Worm (Caenorhabditis elegans): ENCODE measurements around the gene T28A8.5.
"Not testable (repeated sequence)": the region's sequence is repeated elsewhere in the genome, so short reads cannot be mapped to it uniquely, and the experiment has no call there.

The T28A8.5 gene

DNA sequence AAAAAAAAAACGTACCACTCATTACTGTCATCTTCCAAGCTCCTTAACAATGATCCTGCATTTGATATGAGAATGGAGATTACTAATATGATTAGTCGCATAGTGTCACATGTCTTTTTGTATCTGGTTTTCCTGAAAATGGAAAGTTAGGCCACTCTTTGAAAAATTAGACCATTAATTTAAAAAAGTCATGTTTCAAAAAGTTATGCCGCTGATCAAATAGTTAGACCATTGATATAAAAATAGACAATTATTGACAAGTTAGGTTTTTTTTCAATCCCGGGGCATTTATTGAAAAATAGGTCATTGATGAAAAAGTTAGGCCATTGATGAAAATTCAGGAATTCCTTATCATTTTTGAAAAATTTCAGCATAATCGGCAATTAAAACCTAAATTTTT lies 17.4 kb upstream of the T28A8.5 start, which contains the start of gene acc-4:
acc-4 (minus strand) TSS at position 101 of the 400 bp plus-strand sequence.
- TF ChIP-seq pes-1 (GFP tag; IDR thresholded peaks at IDR 0.05): no peak

DNA sequence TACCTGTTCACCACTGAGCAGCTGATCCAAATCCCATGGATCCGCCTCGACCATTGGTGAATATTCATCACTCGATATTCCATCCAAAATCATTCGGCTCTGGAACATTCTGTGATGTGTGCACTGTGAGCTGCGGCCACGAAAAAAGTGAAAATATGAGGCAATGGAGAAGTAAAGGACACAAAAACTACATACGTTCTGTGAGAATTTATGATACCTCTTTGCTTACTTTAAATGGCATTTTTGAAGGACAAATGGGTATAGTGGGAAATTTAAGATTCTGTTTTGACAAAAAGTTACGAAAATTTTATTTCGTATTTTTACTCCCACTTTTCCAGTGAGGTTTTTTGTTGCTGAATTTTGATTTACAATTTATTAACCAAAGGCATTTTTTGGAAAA lies 9.1 kb upstream of the T28A8.5 start, which contains the start of gene twk-40:
twk-40 (minus strand) TSS at position 101 of the 400 bp plus-strand sequence.
- TF ChIP-seq scrt-1 (GFP tag; IDR thresholded peaks at IDR 0.05) (no peak), ceh-36 (tag; optimal IDR thresholded peaks at IDR 0.05) (no peak), aly-1 (tag; optimal IDR thresholded peaks at IDR 0.05) (no peak), tbx-37 (GFP tag; conservative IDR thresholded peaks at IDR 0.05) (no peak), tbx-11 (GFP tag; IDR thresholded peaks at IDR 0.05) (no peak), F13C5.2 (tag; optimal IDR thresholded peaks at IDR 0.05) (no peak), flt-1 (GFP tag; IDR thresholded peaks at IDR 0.05) (no peak)

DNA sequence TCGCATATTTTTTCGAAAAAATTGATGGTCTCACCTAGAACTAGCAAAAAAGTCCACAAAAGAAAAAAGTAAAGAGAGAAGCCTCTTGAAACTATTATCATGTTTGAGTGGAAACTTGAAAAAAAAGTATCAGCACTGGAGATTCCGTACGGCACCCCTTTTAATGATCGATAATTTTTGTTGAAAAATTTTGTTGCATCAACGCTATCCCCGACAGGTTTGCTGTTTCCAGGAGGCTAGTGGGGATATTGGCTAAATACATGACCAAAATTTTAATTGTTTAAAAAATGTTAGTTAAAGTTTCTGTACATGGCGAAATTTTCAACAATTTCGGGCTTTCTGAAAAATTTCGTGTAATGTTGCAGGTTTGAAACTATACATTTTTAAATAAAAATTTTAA lies 5.9 kb upstream of the T28A8.5 start, which contains the start of gene T28A8.2:
T28A8.2 (minus strand) TSS at position 101 of the 400 bp plus-strand sequence.
- TF ChIP-seq flt-1 (GFP tag; IDR thresholded peaks at IDR 0.05) (no peak), scrt-1 (GFP tag; IDR thresholded peaks at IDR 0.05) (no peak), ets-7 (tag; optimal IDR thresholded peaks at IDR 0.05) (no peak), tbx-11 (GFP tag; IDR thresholded peaks at IDR 0.05) (no peak), B0310.2 (tag; optimal IDR thresholded peaks at IDR 0.05) (no peak), hmg-4 (GFP tag; optimal IDR thresholded peaks at IDR 0.05) (no peak), ceh-36 (tag; optimal IDR thresholded peaks at IDR 0.05) (no peak), hnd-1 (tag; optimal IDR thresholded peaks at IDR 0.05) (no peak), sea-1 (GFP tag; conservative IDR thresholded peaks at IDR 0.05) (no peak), ceh-13 (GFP tag; optimal IDR thresholded peaks at IDR 0.05) (no peak)

DNA sequence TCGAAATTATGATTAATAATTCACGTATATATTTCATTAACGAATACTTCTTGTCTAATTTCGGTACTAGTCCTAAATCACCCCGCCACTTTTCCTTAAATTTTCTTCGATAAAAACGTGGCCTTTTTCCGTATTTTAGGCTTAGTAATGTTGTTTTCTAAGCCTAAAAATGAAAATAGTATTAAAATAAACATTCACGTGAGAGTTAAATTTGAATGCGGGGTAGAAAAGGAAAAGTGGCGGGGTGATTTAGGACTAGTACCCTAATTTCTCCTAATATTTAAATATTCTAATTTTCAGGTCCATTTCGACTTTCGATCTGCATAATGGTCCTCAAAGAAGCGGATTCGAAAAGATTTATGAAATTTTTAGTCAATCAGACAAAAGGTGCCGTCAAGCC lies 2.5 kb upstream of the T28A8.5 start, which contains the start of gene T28A8.6:
T28A8.6 (plus strand) TSS at position 301 of the 400 bp plus-strand sequence.
- not testable (repeated sequence) for TF ChIP-seq hmg-4 (GFP tag; optimal IDR thresholded peaks at IDR 0.05); ets-7 (tag; optimal IDR thresholded peaks at IDR 0.05); ceh-13 (GFP tag; optimal IDR thresholded peaks at IDR 0.05)

DNA sequence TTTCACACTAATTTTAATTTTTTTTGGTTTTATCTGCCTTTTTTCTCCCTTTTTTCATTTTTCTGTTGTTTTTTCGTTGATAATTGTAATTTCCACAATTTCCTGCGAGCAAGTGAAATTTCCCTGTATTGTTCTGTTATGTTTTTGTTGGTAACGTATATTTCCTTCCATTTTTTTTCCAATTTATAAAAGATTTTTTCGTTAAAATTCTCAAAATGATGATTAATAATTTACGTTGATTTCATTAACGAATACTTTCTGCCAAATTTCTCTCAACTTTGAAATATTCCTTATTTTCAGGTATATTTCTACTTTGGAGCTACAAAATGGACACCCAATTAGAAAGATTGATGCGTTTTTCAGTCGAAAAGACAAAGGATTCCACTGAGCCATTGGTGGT lies 1.1 kb downstream of the T28A8.5 start, which contains the start of gene T28A8.8:
T28A8.8 (plus strand) TSS at position 301 of the 400 bp plus-strand sequence.
- TF ChIP-seq hnd-1 (tag; optimal IDR thresholded peaks at IDR 0.05) (no peak), pes-1 (GFP tag; IDR thresholded peaks at IDR 0.05) (no peak), ceh-13 (GFP tag; optimal IDR thresholded peaks at IDR 0.05) (no peak), ets-7 (tag; optimal IDR thresholded peaks at IDR 0.05) (no peak), tbx-11 (GFP tag; IDR thresholded peaks at IDR 0.05) (no peak), scrt-1 (GFP tag; IDR thresholded peaks at IDR 0.05) (no peak), tbx-37 (GFP tag; conservative IDR thresholded peaks at IDR 0.05) (no peak), tra-4 (tag; optimal IDR thresholded peaks at IDR 0.05) (no peak), sea-1 (GFP tag; conservative IDR thresholded peaks at IDR 0.05) (no peak), F13C5.2 (tag; optimal IDR thresholded peaks at IDR 0.05) (no peak)

DNA sequence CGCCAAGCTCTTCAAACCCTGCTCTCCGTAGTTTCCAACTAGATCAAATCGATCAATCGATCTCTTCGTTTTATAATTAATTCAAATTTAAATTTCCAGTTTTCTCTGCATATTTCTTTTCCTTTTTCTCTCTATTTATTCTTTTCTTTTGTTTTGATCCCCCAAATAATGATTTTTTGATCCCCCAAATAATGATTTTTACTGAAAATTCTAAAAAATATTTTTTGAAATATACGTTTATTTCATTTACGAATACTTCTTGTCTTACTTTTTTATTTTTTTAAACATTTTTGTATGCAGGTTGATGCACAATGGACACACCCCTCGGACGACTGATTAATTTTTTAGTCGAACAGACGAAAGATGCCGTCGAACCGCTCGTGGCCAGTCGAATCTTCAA lies 1.9 kb downstream of the T28A8.5 start, which contains the start of gene T28A8.4:
T28A8.4 (plus strand) TSS at position 301 of the 400 bp plus-strand sequence.
- TF ChIP-seq tbx-37 (GFP tag; conservative IDR thresholded peaks at IDR 0.05) (no peak), pes-1 (GFP tag; IDR thresholded peaks at IDR 0.05) (no peak), flt-1 (GFP tag; IDR thresholded peaks at IDR 0.05) (no peak), ama-1 (optimal IDR thresholded peaks at IDR 0.05) (no peak), tra-4 (tag; optimal IDR thresholded peaks at IDR 0.05) (no peak)

DNA sequence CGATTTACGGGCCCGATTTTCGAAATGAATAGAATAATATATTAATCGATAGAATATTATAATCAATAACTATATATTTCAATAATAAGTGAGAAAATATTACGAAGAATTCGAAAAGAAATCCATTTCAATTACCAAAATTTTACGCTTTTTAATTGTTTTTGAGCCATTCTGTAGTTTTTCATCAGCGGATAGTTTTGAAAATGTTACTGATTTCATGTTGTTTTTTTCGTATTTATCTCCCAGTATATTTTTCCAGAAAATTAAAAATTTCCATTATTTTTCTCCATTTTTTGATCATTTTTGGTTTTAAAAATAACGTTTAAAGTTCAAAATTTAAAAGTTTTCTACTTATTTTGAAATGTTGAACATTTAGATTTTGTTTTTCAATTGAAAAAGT lies 4.3 kb downstream of the T28A8.5 start, which contains the start of gene T28A8.3:
T28A8.3 (plus strand) TSS at position 301 of the 400 bp plus-strand sequence.
- no peak for TF ChIP-seq flt-1 (GFP tag; IDR thresholded peaks at IDR 0.05)

DNA sequence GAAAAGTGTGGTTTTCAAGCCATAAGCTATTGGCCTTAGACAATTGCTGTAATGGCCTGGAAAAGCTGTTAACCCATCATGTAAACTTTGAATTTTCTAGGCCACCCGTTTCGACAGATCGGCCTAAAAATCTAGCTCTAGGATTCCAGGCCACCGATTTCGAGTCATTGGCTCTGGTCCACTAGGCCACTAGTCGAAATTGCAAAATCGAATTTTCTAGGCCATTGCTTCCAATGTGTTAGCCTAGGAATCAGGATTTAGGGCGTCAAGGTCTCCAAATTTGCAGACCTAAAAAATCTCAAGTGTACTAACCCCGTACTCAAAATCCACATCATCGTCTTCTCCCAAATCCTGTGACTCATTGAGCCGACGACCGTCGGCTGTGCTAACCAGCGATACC lies 9.3 kb downstream of the T28A8.5 start:
- no peak for TF ChIP-seq tbx-11 (GFP tag; IDR thresholded peaks at IDR 0.05)
- TF ChIP-seq ets-7 (tag; optimal IDR thresholded peaks at IDR 0.05): no peak
- no peak for TF ChIP-seq sea-1 (GFP tag; conservative IDR thresholded peaks at IDR 0.05)
- no peak for TF ChIP-seq F13C5.2 (tag; optimal IDR thresholded peaks at IDR 0.05)
- no peak for TF ChIP-seq hmg-4 (GFP tag; optimal IDR thresholded peaks at IDR 0.05)
- TF ChIP-seq hmbx-1 (tag; optimal IDR thresholded peaks at IDR 0.05): no peak
- no peak for TF ChIP-seq pes-1 (GFP tag; IDR thresholded peaks at IDR 0.05)
- TF ChIP-seq ama-1 (optimal IDR thresholded peaks at IDR 0.05): no peak
- TF ChIP-seq tra-4 (tag; optimal IDR thresholded peaks at IDR 0.05): no peak
- no peak for TF ChIP-seq scrt-1 (GFP tag; IDR thresholded peaks at IDR 0.05)
- no peak for TF ChIP-seq ceh-13 (GFP tag; optimal IDR thresholded peaks at IDR 0.05)
- TF ChIP-seq flt-1 (GFP tag; IDR thresholded peaks at IDR 0.05): no peak
- TF ChIP-seq B0310.2 (tag; optimal IDR thresholded peaks at IDR 0.05): no peak
- no peak for TF ChIP-seq aly-1 (tag; optimal IDR thresholded peaks at IDR 0.05)

DNA sequence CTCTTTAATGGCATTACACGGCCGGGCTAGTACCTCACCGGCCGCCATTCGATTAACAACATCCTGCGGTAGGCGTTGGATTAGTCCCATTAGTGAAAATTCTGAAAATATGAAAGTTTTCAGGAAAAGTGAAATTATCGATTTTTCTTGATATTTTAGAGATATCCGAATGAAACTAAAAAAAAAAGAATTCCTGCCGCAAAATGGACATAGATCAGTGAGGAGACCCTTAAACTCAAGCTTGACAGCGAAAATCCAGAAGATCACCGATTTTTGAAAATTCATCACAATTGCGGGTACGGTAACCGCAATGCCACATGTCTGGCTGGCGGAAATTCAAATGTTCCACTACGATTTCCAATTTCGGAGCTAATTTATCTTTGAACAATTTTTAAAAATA lies 13.0 kb downstream of the T28A8.5 start, which contains the start of gene mlh-1:
mlh-1 (minus strand) TSS at position 101 of the 400 bp plus-strand sequence.
- TF ChIP-seq hmbx-1 (tag; optimal IDR thresholded peaks at IDR 0.05): no peak
- TF ChIP-seq pes-1 (GFP tag; IDR thresholded peaks at IDR 0.05): no peak
- no peak for TF ChIP-seq flt-1 (GFP tag; IDR thresholded peaks at IDR 0.05)
- TF ChIP-seq hmg-4 (GFP tag; optimal IDR thresholded peaks at IDR 0.05): no peak
- no peak for TF ChIP-seq tbx-37 (GFP tag; conservative IDR thresholded peaks at IDR 0.05)
- TF ChIP-seq hnd-1 (tag; optimal IDR thresholded peaks at IDR 0.05): no peak
- TF ChIP-seq aly-1 (tag; optimal IDR thresholded peaks at IDR 0.05): no peak
- no peak for TF ChIP-seq ets-7 (tag; optimal IDR thresholded peaks at IDR 0.05)
- TF ChIP-seq tbx-11 (GFP tag; IDR thresholded peaks at IDR 0.05): no peak
- no peak for TF ChIP-seq ceh-36 (tag; optimal IDR thresholded peaks at IDR 0.05)
- no peak for TF ChIP-seq B0310.2 (tag; optimal IDR thresholded peaks at IDR 0.05)
- TF ChIP-seq sea-1 (GFP tag; conservative IDR thresholded peaks at IDR 0.05): no peak
- TF ChIP-seq ama-1 (optimal IDR thresholded peaks at IDR 0.05): no peak
- no peak for TF ChIP-seq scrt-1 (GFP tag; IDR thresholded peaks at IDR 0.05)
- TF ChIP-seq tra-4 (tag; optimal IDR thresholded peaks at IDR 0.05): no peak
- TF ChIP-seq F13C5.2 (tag; optimal IDR thresholded peaks at IDR 0.05): no peak
- TF ChIP-seq ceh-13 (GFP tag; optimal IDR thresholded peaks at IDR 0.05): no peak

All from whole organism, early embryonic.